Fruit fly (Drosophila melanogaster): Measurements from ENCODE around the gene Regnase-1.
A peak's percentile ranks its signal among the peaks of the same experiment; 100 is the strongest.

The Regnase-1 gene

DNA sequence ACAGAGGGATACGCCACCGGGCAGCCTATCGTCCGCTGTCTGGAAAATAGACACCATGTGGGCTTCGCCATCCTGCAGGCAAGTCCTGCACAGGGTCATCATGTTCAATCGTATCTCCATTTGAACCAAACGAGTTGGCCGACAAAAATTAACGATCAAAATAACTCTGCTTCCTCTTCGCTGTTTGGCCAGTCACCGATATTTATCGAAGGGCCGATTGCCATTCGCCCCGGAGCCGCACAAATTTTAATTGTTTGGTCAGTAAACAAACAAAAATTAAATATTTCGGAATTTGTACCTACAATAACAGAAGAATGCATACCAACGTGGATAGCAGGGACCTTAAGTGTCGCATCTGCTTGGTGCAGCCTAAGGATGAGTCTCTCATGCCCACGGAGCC, 8.0 kb downstream of the Regnase-1 start, which contains the start of the genes CG4424 and CG4854 (continued):
- TF ChIP-seq fd102C (GFP tag; optimal IDR thresholded peaks at IDR 0.05): no peak
- no peak for TF ChIP-seq CG18262 (tag; optimal IDR thresholded peaks at IDR 0.05)
- TF ChIP-seq MBD-R2 (GFP tag; IDR thresholded peaks at IDR 0.05): peak; percentile 96
- TF ChIP-seq CG6254 (GFP tag; optimal IDR thresholded peaks at IDR 0.05): peak; percentile 89
- peak; percentile 43; the same call in 1 of the 2 replicates for TF ChIP-seq bbx (GFP tag; IDR thresholded peaks at IDR 0.05; ENCODE audit: partially characterized antibody)
- no peak for TF ChIP-seq abd-A (tag; optimal IDR thresholded peaks at IDR 0.05)
- TF ChIP-seq CG34224 (GFP tag; IDR thresholded peaks at IDR 0.05; ENCODE audit: partially characterized antibody): no peak
- TF ChIP-seq CG15601 (tag; optimal IDR thresholded peaks at IDR 0.05): no peak
- 0 out of 3 replicates have a peak, but pooled peaks have one; percentile 21 for TF ChIP-seq ci (GFP tag; IDR thresholded peaks at IDR 0.05)
- TF ChIP-seq CG4617 (GFP tag; optimal IDR thresholded peaks at IDR 0.05; ENCODE audit: borderline replicate concordance): peak; percentile 67
- TF ChIP-seq Abd-B (GFP tag; optimal IDR thresholded peaks at IDR 0.05): peak; percentile 53
- TF ChIP-seq amos (GFP tag; IDR thresholded peaks at IDR 0.05; ENCODE audit: partially characterized antibody): peak; percentile 51; the same call in 1 of the 2 replicates
- no peak for TF ChIP-seq Sox102F (GFP tag; optimal IDR thresholded peaks at IDR 0.05)
- TF ChIP-seq grau (tag; optimal IDR thresholded peaks at IDR 0.05): peak; percentile 53
- peak; percentile 14 for TF ChIP-seq Med (GFP tag)
- TF ChIP-seq stwl (tag; optimal IDR thresholded peaks at IDR 0.05): peak; percentile 33
- TF ChIP-seq ara (GFP tag; IDR thresholded peaks at IDR 0.05): no peak
- TF ChIP-seq CG12391 (tag; optimal IDR thresholded peaks at IDR 0.05): no peak
- no peak for TF ChIP-seq gsb-n (tag; optimal IDR thresholded peaks at IDR 0.05)
- no peak for TF ChIP-seq zen (tag; optimal IDR thresholded peaks at IDR 0.05)
- peak; percentile 30; the same call in 1 of the 2 replicates for TF ChIP-seq unc-4 (GFP tag; IDR thresholded peaks at IDR 0.05; ENCODE audit: partially characterized antibody)
- no peak for TF ChIP-seq CG17612 (GFP tag; IDR thresholded peaks at IDR 0.05)
- peak; percentile 11 for TF ChIP-seq Ets97D (GFP tag; optimal IDR thresholded peaks at IDR 0.05)
- TF ChIP-seq CG4854 (GFP tag; optimal IDR thresholded peaks at IDR 0.05): no peak
- no peak for TF ChIP-seq Fer2 (tag; optimal IDR thresholded peaks at IDR 0.05)
- peak; percentile 17 for TF ChIP-seq CG30020 (tag; optimal IDR thresholded peaks at IDR 0.05)
- no peak for TF ChIP-seq zf30C (GFP tag; optimal IDR thresholded peaks at IDR 0.05)
- no peak for TF ChIP-seq nau (GFP tag; optimal IDR thresholded peaks at IDR 0.05)
- peak; percentile 46 for TF ChIP-seq MESR4 (GFP tag; optimal IDR thresholded peaks at IDR 0.05)
- no peak for TF ChIP-seq CG1233 (GFP tag; optimal IDR thresholded peaks at IDR 0.05)
- peak; percentile 45; the same call in 1 of the 3 replicates for TF ChIP-seq Opbp (GFP tag; IDR thresholded peaks at IDR 0.05; ENCODE audit: partially characterized antibody)
- TF ChIP-seq sisA (GFP tag; IDR thresholded peaks at IDR 0.05): no peak
- peak; percentile 34; the same call in 1 of the 2 replicates for TF ChIP-seq Scr (GFP tag; IDR thresholded peaks at IDR 0.05; ENCODE audit: partially characterized antibody)
- no peak for TF ChIP-seq sna (GFP tag; IDR thresholded peaks at IDR 0.05; ENCODE audit: partially characterized antibody)
- no peak for TF ChIP-seq nmo (GFP tag; optimal IDR thresholded peaks at IDR 0.05)
- TF ChIP-seq Myb (GFP tag; optimal IDR thresholded peaks at IDR 0.05): peak; percentile 77
- TF ChIP-seq Bteb2 (GFP tag; optimal IDR thresholded peaks at IDR 0.05): no peak
- TF ChIP-seq CG6689 (GFP tag; IDR thresholded peaks at IDR 0.05): no peak
- TF ChIP-seq wek (GFP tag; optimal IDR thresholded peaks at IDR 0.05): peak; percentile 40
- peak; percentile 52 for TF ChIP-seq pzg (GFP tag; optimal IDR thresholded peaks at IDR 0.05)
- 0 out of 2 replicates have a peak, but pooled peaks have one; percentile 36 for TF ChIP-seq hbn (GFP tag; IDR thresholded peaks at IDR 0.05; ENCODE audit: partially characterized antibody)
- TF ChIP-seq CG10959 (GFP tag; IDR thresholded peaks at IDR 0.05): no peak
- no peak for TF ChIP-seq CG6654 (GFP tag; optimal IDR thresholded peaks at IDR 0.05)
- peak; percentile 57; the same call in 1 of the 2 replicates for TF ChIP-seq CG13287 (GFP tag; IDR thresholded peaks at IDR 0.05; ENCODE audit: partially characterized antibody)
- TF ChIP-seq Sin3A (optimal IDR thresholded peaks at IDR 0.05): peak; percentile 22
- TF ChIP-seq CG2202 (tag; optimal IDR thresholded peaks at IDR 0.05): no peak
- peak; percentile 60 for TF ChIP-seq Dref (GFP tag; IDR thresholded peaks at IDR 0.05)
- no peak for TF ChIP-seq Nf-YC (tag; optimal IDR thresholded peaks at IDR 0.05)
- no peak for TF ChIP-seq CG7928 (GFP tag; optimal IDR thresholded peaks at IDR 0.05)
